In the genomic region with DNA sequence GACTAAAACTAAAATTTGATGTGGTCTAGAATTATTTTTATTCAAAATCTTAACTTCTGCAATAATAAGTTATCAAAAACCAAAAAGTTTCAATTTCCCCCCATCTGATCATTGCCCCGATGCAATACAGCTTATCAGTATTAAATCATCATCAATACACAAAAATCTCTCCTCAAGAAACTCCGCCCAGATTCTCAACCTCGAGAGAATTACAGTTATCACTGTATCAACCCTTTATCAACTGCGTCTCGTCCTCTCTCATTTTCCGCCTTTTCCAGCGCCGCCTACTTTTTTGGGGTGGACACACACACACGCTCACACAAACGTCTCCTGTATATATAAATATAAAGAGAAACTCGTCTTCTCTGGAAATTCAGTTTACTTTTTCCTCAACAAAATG, we compare ENCODE assay signal across 2 worm cellular contexts.
TF ChIP-seq lines count a peak whose summit lies in the region.

T27D12.1 (plus strand) TSS at position 301 of the 400 bp plus-strand sequence.

TF ChIP-seq in whole organism, L2 larva, 48 proteins besides CTCF, POLR2A, EP300 and RAD21:
- peak; percentile 16 for TF ChIP-seq nhr-25 (tag; optimal IDR thresholded peaks at IDR 0.05; lab: Kevin White, UChicago)
- TF ChIP-seq R02D3.7 (tag; optimal IDR thresholded peaks at IDR 0.05; lab: Kevin White, UChicago) = no peak
- peak; percentile 3 for TF ChIP-seq blmp-1 (tag; optimal IDR thresholded peaks at IDR 0.05; lab: Kevin White, UChicago; ENCODE audit: insufficient read depth)
TF ChIP-seq in whole organism, L2 larva: peak in this region for 2.

TF ChIP-seq in whole organism, L3 larva, 47 proteins besides CTCF, POLR2A, EP300 and RAD21:
- TF ChIP-seq egl-5 (tag; optimal IDR thresholded peaks at IDR 0.05; lab: Kevin White, UChicago) (no peak), nhr-43 (tag; optimal IDR thresholded peaks at IDR 0.05; lab: Kevin White, UChicago; ENCODE audit: poor library complexity, severe bottlenecking) (peak; percentile 9)

Comparison
In these comparisons a context has a peak if more than half of its experiments do, and no peak if none do; other contexts are left out.
1. Of the 25 proteins assayed by ChIP-seq in both whole organism, L2 larva and whole organism, L3 larva: peak only in whole organism, L2 larva: nhr-25; only in whole organism, L3 larva: none; in both: none; in neither: 24.